Fruit fly (Drosophila melanogaster): ENCODE data around the gene Vps45.

Vps45 gene

DNA sequence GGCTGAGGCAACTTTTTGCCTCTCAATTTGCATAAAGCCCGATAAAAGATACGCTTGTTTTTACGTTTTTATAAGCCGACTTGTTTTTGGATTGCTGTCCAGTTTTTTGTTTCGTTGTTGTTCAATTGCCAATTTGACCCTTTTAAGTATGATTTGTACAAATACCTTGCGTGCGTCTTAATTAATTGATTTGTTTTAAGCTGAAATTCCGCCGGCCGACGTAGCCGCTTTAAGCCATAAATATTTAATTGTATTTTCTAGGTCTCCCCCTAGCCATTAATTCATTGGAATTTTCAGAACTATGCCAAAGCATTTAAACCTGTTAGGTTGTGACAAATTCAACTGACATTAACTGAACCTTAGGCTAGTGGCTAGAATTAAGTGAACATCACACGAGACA, 32.9 kb downstream of the Vps45 start:
- no peak for TF ChIP-seq Hr39 (optimal IDR thresholded peaks at IDR 0.05)
- TF ChIP-seq zfh2 (GFP tag; optimal IDR thresholded peaks at IDR 0.05): no peak
- TF ChIP-seq Dfd (GFP tag; optimal IDR thresholded peaks at IDR 0.05): no peak
- no peak for TF ChIP-seq CG34376 (GFP tag; optimal IDR thresholded peaks at IDR 0.05)
- TF ChIP-seq Eip74EF (GFP tag; optimal IDR thresholded peaks at IDR 0.05): no peak
- no peak for TF ChIP-seq CrebB (tag; optimal IDR thresholded peaks at IDR 0.05)
- no peak for TF ChIP-seq CG30431 (GFP tag; optimal IDR thresholded peaks at IDR 0.05)
- peak; percentile 94 for TF ChIP-seq sd (tag; optimal IDR thresholded peaks at IDR 0.05)
- peak; percentile 43 for TF ChIP-seq abd-A (tag; optimal IDR thresholded peaks at IDR 0.05)
- peak; percentile 43; the same call in 1 of the 4 replicates for TF ChIP-seq chinmo (GFP tag; IDR thresholded peaks at IDR 0.05; ENCODE audit: partially characterized antibody)
- no peak for TF ChIP-seq CG4328 (GFP tag; optimal IDR thresholded peaks at IDR 0.05)

DNA sequence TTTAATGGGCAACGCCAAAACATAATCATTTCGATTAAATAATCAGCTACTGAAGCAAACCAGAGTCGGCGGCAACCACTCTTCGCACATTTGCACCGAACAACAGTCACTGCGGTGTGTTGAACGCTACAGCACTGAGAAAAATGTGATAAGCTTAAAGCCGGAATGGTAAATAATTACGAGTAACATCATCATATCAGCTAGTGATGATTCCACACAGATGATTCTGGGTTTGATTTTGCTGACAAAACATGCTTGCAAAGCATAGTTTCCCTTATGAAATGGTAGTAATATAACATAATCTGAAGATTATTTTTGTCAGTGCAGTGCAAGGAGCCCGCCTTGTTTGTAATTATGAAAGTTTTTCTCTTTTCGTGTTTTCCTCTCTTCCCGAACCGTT, 34.4 kb downstream of the Vps45 start:
- TF ChIP-seq CG13296 (GFP tag; optimal IDR thresholded peaks at IDR 0.05) (no peak), knrl (GFP tag; IDR thresholded peaks at IDR 0.05; ENCODE audit: partially characterized antibody) (no peak), toy (GFP tag; IDR thresholded peaks at IDR 0.05) (no peak), gcm2 (GFP tag; optimal IDR thresholded peaks at IDR 0.05) (no peak), CG3726 (GFP tag; IDR thresholded peaks at IDR 0.05) (no peak), CG3847 (GFP tag; IDR thresholded peaks at IDR 0.05) (no peak), ken (GFP tag; IDR thresholded peaks at IDR 0.05) (no peak; the same call in 2 of the 3 replicates), scrt (GFP tag; optimal IDR thresholded peaks at IDR 0.05) (no peak), CG43689 (GFP tag; IDR thresholded peaks at IDR 0.05) (no peak), E2f2 (GFP tag; IDR thresholded peaks at IDR 0.05) (no peak), sima (GFP tag; optimal IDR thresholded peaks at IDR 0.05) (no peak), CG17328 (GFP tag; IDR thresholded peaks at IDR 0.05) (peak; percentile 64), CG10267 (tag; optimal IDR thresholded peaks at IDR 0.05) (peak; percentile 45), bcd (GFP tag; optimal IDR thresholded peaks at IDR 0.05) (peak; percentile 55), sisA (GFP tag; IDR thresholded peaks at IDR 0.05) (peak; percentile 58; the same call in 1 of the 2 replicates), CG2889 (GFP tag; IDR thresholded peaks at IDR 0.05) (no peak), lola (GFP tag; optimal IDR thresholded peaks at IDR 0.05) (peak in 1 of 3 experiments; percentile 73), Optix (GFP tag; IDR thresholded peaks at IDR 0.05) (peak; percentile 47; the same call in 1 of the 3 replicates), amos (GFP tag; IDR thresholded peaks at IDR 0.05; ENCODE audit: partially characterized antibody) (no peak), Hey (tag; optimal IDR thresholded peaks at IDR 0.05) (no peak), sc (optimal IDR thresholded peaks at IDR 0.05) (no peak), sc (GFP tag; optimal IDR thresholded peaks at IDR 0.05) (peak; percentile 38), Dek (tag; optimal IDR thresholded peaks at IDR 0.05) (no peak), C15 (GFP tag; IDR thresholded peaks at IDR 0.05) (no peak), disco-r (GFP tag; optimal IDR thresholded peaks at IDR 0.05) (no peak), ap (GFP tag; IDR thresholded peaks at IDR 0.05) (no peak), Dref (GFP tag; IDR thresholded peaks at IDR 0.05) (no peak), slou (GFP tag; optimal IDR thresholded peaks at IDR 0.05) (no peak), B-H2 (GFP tag; optimal IDR thresholded peaks at IDR 0.05) (no peak), Antp (GFP tag; optimal IDR thresholded peaks at IDR 0.05) (peak; percentile 58), CG3065 (GFP tag; optimal IDR thresholded peaks at IDR 0.05) (no peak), ase (GFP tag; IDR thresholded peaks at IDR 0.05) (no peak), croc (GFP tag; conservative IDR thresholded peaks at IDR 0.05) (no peak), CG2202 (tag; optimal IDR thresholded peaks at IDR 0.05) (peak; percentile 37), Hr39 (optimal IDR thresholded peaks at IDR 0.05) (no peak), CrebB (tag; optimal IDR thresholded peaks at IDR 0.05) (no peak), Bteb2 (GFP tag; optimal IDR thresholded peaks at IDR 0.05) (no peak), cg (GFP tag; optimal IDR thresholded peaks at IDR 0.05) (no peak), CG18599 (GFP tag; optimal IDR thresholded peaks at IDR 0.05) (no peak), CG11723 (GFP tag; optimal IDR thresholded peaks at IDR 0.05) (peak; percentile 29), wdn (GFP tag; IDR thresholded peaks at IDR 0.05) (no peak)

All from whole organism, embryonic.